Worm (Caenorhabditis elegans) whole organism, L4 larva: ENCODE data around the gene F26F2.8.

ENCODE experiments used
- D1046.2 ChIP-seq: fragments of 200-800 bp; sonication (Bioruptor generic); IDR thresholded peaks from 2 replicates; pipeline ENCODE4 v1.3.6; 2022; ENCODE audit warnings: missing genetic modification characterization, missing compliant biosample characterization
- F37D6.2 ChIP-seq: sonication (generic microtip); optimal IDR thresholded peaks from 2 replicates; lab custom pipeline; 2016; ENCODE audit warnings: mild to moderate bottlenecking, missing genetic modification characterization, missing compliant biosample characterization
- F44E2.7 ChIP-seq: fragments of 200-800 bp; sonication (Bioruptor generic); IDR thresholded peaks from 2 replicates; pipeline ENCODE4 v2.1.2; 2022; ENCODE audit warnings: missing genetic modification characterization, missing compliant biosample characterization
- Y105C5A.15 ChIP-seq: fragments of 200-800 bp; sonication (Bioruptor generic); IDR thresholded peaks from 2 replicates; pipeline ENCODE4 v1.3.6; 2022; ENCODE audit warnings: missing genetic modification characterization, missing compliant biosample characterization
- Y48G9A.11 ChIP-seq: fragments of 200-800 bp; sonication (Bioruptor generic); IDR thresholded peaks from 2 replicates; pipeline ENCODE4 v1.3.6; 2022; ENCODE audit warnings: missing genetic modification reagents, missing genetic modification characterization, missing compliant biosample characterization
- ZK337.2 ChIP-seq: fragments of 200-800 bp; sonication (Bioruptor generic); IDR thresholded peaks from 2 replicates; pipeline ENCODE4 v1.3.6; 2022; ENCODE audit warnings: missing genetic modification reagents, missing genetic modification characterization, missing compliant biosample characterization
- aha-1 ChIP-seq: fragments of 150-350 bp; peaks from one replicate; lab custom pipeline; 2014; ENCODE audit warnings: missing biosample characterization, missing genetic modification characterization
- aly-2 ChIP-seq: sonication (generic microtip); optimal IDR thresholded peaks from 2 replicates; lab custom pipeline; 2018; ENCODE audit warnings: missing biosample characterization, missing genetic modification characterization
- ama-1 ChIP-seq: fragments of 150-350 bp; optimal IDR thresholded peaks from 2 replicates; lab custom pipeline; 2014; ENCODE audit warnings: inconsistent platforms, mixed read lengths
- ceh-20 ChIP-seq: fragments of 200-800 bp; sonication (Bioruptor generic); IDR thresholded peaks from 2 replicates; pipeline ENCODE4 v1.3.6; 2022; ENCODE audit warnings: missing genetic modification reagents, missing genetic modification characterization, missing compliant biosample characterization
- ceh-44 ChIP-seq: fragments of 200-800 bp; sonication (Bioruptor generic); IDR thresholded peaks from 2 replicates; pipeline ENCODE4 v1.3.6; 2022; ENCODE audit warnings: missing genetic modification reagents, missing genetic modification characterization, missing compliant biosample characterization
- ceh-62 ChIP-seq: sonication (generic microtip); optimal IDR thresholded peaks from 2 replicates; lab custom pipeline; 2017; ENCODE audit warnings: missing biosample characterization, missing genetic modification characterization
- ceh-82 ChIP-seq: sonication (generic microtip); optimal IDR thresholded peaks from 2 replicates; lab custom pipeline; 2017; ENCODE audit warnings: missing biosample characterization, missing genetic modification characterization
- ctbp-1 ChIP-seq: fragments of 200-800 bp; sonication (Bioruptor generic); IDR thresholded peaks from 2 replicates; pipeline ENCODE4 v1.3.6; 2022; ENCODE audit warnings: missing genetic modification reagents, missing genetic modification characterization, missing compliant biosample characterization
- daf-12 ChIP-seq: fragments of 150-350 bp; optimal IDR thresholded peaks from 2 replicates; lab custom pipeline; 2014; ENCODE audit warnings: missing biosample characterization, missing genetic modification reagents, missing genetic modification characterization
- daf-16 ChIP-seq, 3 experiments: sonication (generic microtip); optimal IDR thresholded peaks; 2 replicates each; lab custom pipeline; 2016 to 2017; ENCODE audit warnings: missing genetic modification characterization in 3 of 3, missing genetic modification reagents in 3 of 3, mild to moderate bottlenecking in 2 of 3, missing compliant biosample characterization in 2 of 3, missing biosample characterization in 1 of 3, moderate library complexity in 1 of 3
- egl-27 ChIP-seq: sonication (generic microtip); optimal IDR thresholded peaks from 3 replicates; lab custom pipeline; 2017; ENCODE audit warnings: missing biosample characterization, missing genetic modification reagents, missing genetic modification characterization
- gei-8 ChIP-seq: fragments of 200-800 bp; sonication (Bioruptor generic); optimal IDR thresholded peaks from 2 replicates; lab custom pipeline; 2018; ENCODE audit warnings: mild to moderate bottlenecking, missing genetic modification characterization, missing compliant biosample characterization
- hif-1 ChIP-seq, 2 experiments: sonication (generic microtip); optimal IDR thresholded peaks; 2 replicates each; lab custom pipeline; 2016 to 2017; ENCODE audit warnings: missing compliant biosample characterization in 2 of 2, missing genetic modification characterization in 2 of 2, missing genetic modification reagents in 2 of 2, missing genotype in 2 of 2, mild to moderate bottlenecking in 1 of 2
- lim-7 ChIP-seq: fragments of 200-800 bp; sonication (Bioruptor generic); IDR thresholded peaks from 2 replicates; pipeline ENCODE4 v1.3.6; 2022; ENCODE audit warnings: missing genetic modification characterization, missing compliant biosample characterization
- lin-1 ChIP-seq: fragments of 200-800 bp; sonication (Bioruptor generic); IDR thresholded peaks from 2 replicates; pipeline ENCODE4 v1.3.6; 2022; ENCODE audit warnings: missing genetic modification reagents, missing genetic modification characterization, missing compliant biosample characterization
- lin-15B ChIP-seq: fragments of 150-350 bp; sonication (generic microtip); optimal IDR thresholded peaks from 3 replicates; lab custom pipeline; 2014; ENCODE audit warnings: missing biosample characterization, missing genetic modification characterization
- lsy-2 ChIP-seq, 2 experiments: fragments of 150-350 bp in 1 of 2; sonication (generic microtip) in 1 of 2; optimal IDR thresholded peaks; 2 replicates each; lab custom pipeline; 2014 to 2017; ENCODE audit warnings: missing biosample characterization in 2 of 2, missing genetic modification characterization in 2 of 2
- madf-5 ChIP-seq, 2 experiments: fragments of 200-800 bp; sonication (Bioruptor generic); IDR thresholded peaks; 2 replicates each; pipeline ENCODE4 v1.3.6; 2022; ENCODE audit warnings: missing compliant biosample characterization in 2 of 2, missing genetic modification characterization in 2 of 2
- mep-1 ChIP-seq: fragments of 150-350 bp; sonication (generic microtip); optimal IDR thresholded peaks from 3 replicates; lab custom pipeline; 2014; ENCODE audit warnings: missing biosample characterization, missing genetic modification characterization
- mxl-3 ChIP-seq: fragments of 200-800 bp; sonication (Bioruptor generic); optimal IDR thresholded peaks from 2 replicates; lab custom pipeline; 2018; ENCODE audit warnings: mild to moderate bottlenecking, missing genetic modification characterization, missing compliant biosample characterization
- nhr-102 ChIP-seq: sonication (generic microtip); optimal IDR thresholded peaks from 2 replicates; lab custom pipeline; 2016; ENCODE audit warnings: mild to moderate bottlenecking, missing genetic modification characterization, moderate library complexity, missing compliant biosample characterization
- nhr-237 ChIP-seq: sonication (generic microtip); optimal IDR thresholded peaks from 2 replicates; lab custom pipeline; 2017; ENCODE audit warnings: missing biosample characterization, missing genetic modification characterization
- nhr-25 ChIP-seq: sonication (generic microtip); optimal IDR thresholded peaks from 2 replicates; lab custom pipeline; 2017; ENCODE audit warnings: missing genetic modification characterization, mild to moderate bottlenecking, missing compliant biosample characterization, antibody characterized with exemption, moderate library complexity, borderline replicate concordance; ENCODE audit not compliant: insufficient read depth
- nhr-28 ChIP-seq: fragments of 150-350 bp; optimal IDR thresholded peaks from 2 replicates; lab custom pipeline; 2014; ENCODE audit warnings: missing biosample characterization, missing genetic modification characterization
- nhr-42 ChIP-seq: fragments of 200-800 bp; sonication (Bioruptor generic); IDR thresholded peaks from 2 replicates; pipeline ENCODE4 v1.3.6; 2022; ENCODE audit warnings: missing genetic modification characterization, missing compliant biosample characterization
- nhr-6 ChIP-seq: fragments of 150-350 bp; optimal IDR thresholded peaks from 2 replicates; lab custom pipeline; 2014; ENCODE audit warnings: missing biosample characterization, missing genetic modification characterization
- nhr-76 ChIP-seq: fragments of 150-350 bp; optimal IDR thresholded peaks from 2 replicates; lab custom pipeline; 2014; ENCODE audit warnings: missing biosample characterization, missing genetic modification characterization
- nhr-77 ChIP-seq: fragments of 150-350 bp; optimal IDR thresholded peaks from 2 replicates; lab custom pipeline; 2014; ENCODE audit warnings: missing biosample characterization, missing genetic modification characterization
- skn-1 ChIP-seq: fragments of 150-350 bp; optimal IDR thresholded peaks from 2 replicates; lab custom pipeline; 2014; ENCODE audit warnings: missing biosample characterization, missing genetic modification characterization
- snpc-4 ChIP-seq: fragments of 150-350 bp; optimal IDR thresholded peaks from 2 replicates; lab custom pipeline; 2014; ENCODE audit warnings: missing biosample characterization, missing genetic modification characterization
- spr-1 ChIP-seq: sonication (generic microtip); optimal IDR thresholded peaks from 2 replicates; lab custom pipeline; 2016; ENCODE audit warnings: mild to moderate bottlenecking, missing genetic modification characterization, missing compliant biosample characterization
- unc-130 ChIP-seq: sonication (generic microtip); optimal IDR thresholded peaks from 2 replicates; lab custom pipeline; 2016; ENCODE audit warnings: missing genetic modification reagents, missing genetic modification characterization, missing compliant biosample characterization
- vab-7 ChIP-seq: fragments of 200-800 bp; sonication (Bioruptor generic); IDR thresholded peaks from 2 replicates; pipeline ENCODE4 v1.3.6; 2022; ENCODE audit warnings: missing genetic modification reagents, missing genetic modification characterization, missing compliant biosample characterization
- zfp-3 ChIP-seq: fragments of 200-800 bp; sonication (Bioruptor generic); conservative IDR thresholded peaks from 2 replicates; pipeline ENCODE4 v1.3.6; 2022; ENCODE audit warnings: missing genetic modification reagents, missing genetic modification characterization, missing compliant biosample characterization
- zip-2 ChIP-seq: fragments of 150-350 bp; optimal IDR thresholded peaks from 2 replicates; lab custom pipeline; 2014; ENCODE audit warnings: missing biosample characterization, missing genetic modification characterization
- ztf-11 ChIP-seq: fragments of 150-350 bp; optimal IDR thresholded peaks from 2 replicates; lab custom pipeline; 2014; ENCODE audit warnings: missing biosample characterization, missing genetic modification characterization

Gene F26F2.8

ce11 chrV:20579534-20579933 lies at the start of gene F26F2.8:
Gene F26F2.8 (plus strand): TSS chrV:20579546.
- TF ChIP-seq aha-1 (tag; lab: Kevin White, UChicago) = peak; percentile 90
- TF ChIP-seq nhr-25 = no peak

- TF ChIP-seq gei-8 (GFP tag; lab: Kevin White, UChicago) = no peak
- TF ChIP-seq, all 104 proteins: peak for 0
These were observed 45.3 kb upstream of the F26F2.8 start, which contains the start of gene famh-161 for ce11 chrV:20534072-20534471. Gene famh-161 (minus strand): TSS chrV:20534172.

ce11 chrV:20536208-20536607 lies 43.1 kb upstream of the F26F2.8 start, which contains the start of gene Y38H6C.15:
Gene Y38H6C.15 (minus strand): TSS chrV:20536308.
- TF ChIP-seq mep-1 (no peak), F37D6.2 (tag; lab: Kevin White, UChicago) (no peak), daf-12 (tag; lab: Kevin White, UChicago) (no peak), ceh-82 (no peak), skn-1 (no peak), D1046.2 (GFP tag; lab: Robert Waterston, UW) (no peak), lsy-2 (tag; optimal IDR thresholded peaks at IDR 0.05; lab: Kevin White, UChicago) (no peak), nhr-25 (no peak), lin-15B (tag; lab: Kevin White, UChicago) (no peak), zfp-3 (GFP tag; lab: Robert Waterston, UW) (no peak)

ce11 chrV:20539055-20539454 lies 40.3 kb upstream of the F26F2.8 start, which contains the start of gene Y38H6C.16:
Gene Y38H6C.16 (minus strand): TSS chrV:20539347.
- no peak for TF ChIP-seq aha-1 (tag; lab: Kevin White, UChicago)
- no peak for TF ChIP-seq hif-1 (tag; optimal IDR thresholded peaks at IDR 0.05; lab: Kevin White, UChicago)
- TF ChIP-seq nhr-77 = no peak
- no peak for TF ChIP-seq nhr-102 (tag; lab: Kevin White, UChicago)
- TF ChIP-seq zip-2 (tag; lab: Kevin White, UChicago) = no peak
- no peak for TF ChIP-seq gei-8 (GFP tag; lab: Kevin White, UChicago)
- no peak for TF ChIP-seq nhr-237
- no peak for TF ChIP-seq nhr-76 (tag; lab: Kevin White, UChicago)
- no peak for TF ChIP-seq snpc-4 (tag; lab: Kevin White, UChicago)

- no peak for TF ChIP-seq F37D6.2 (tag; lab: Kevin White, UChicago)
- TF ChIP-seq ceh-44 = no peak
- no peak for TF ChIP-seq vab-7 (GFP tag; lab: Robert Waterston, UW)
- TF ChIP-seq daf-12 (tag; lab: Kevin White, UChicago) = no peak
- TF ChIP-seq Y48G9A.11 = no peak
- TF ChIP-seq ctbp-1 (GFP tag; lab: Robert Waterston, UW) = no peak
- no peak for TF ChIP-seq lin-1 (GFP tag; lab: Robert Waterston, UW)
- TF ChIP-seq nhr-42 (GFP tag; lab: Robert Waterston, UW) = no peak
- no peak for TF ChIP-seq aly-2 (tag; lab: Kevin White, UChicago)
- TF ChIP-seq ama-1 (lab: Kevin White, UChicago) = no peak
- TF ChIP-seq spr-1 = no peak
These were observed 35.3 kb upstream of the F26F2.8 start, which contains the start of gene slc-36.3 for ce11 chrV:20544092-20544491. Gene slc-36.3 (minus strand): TSS chrV:20544192.

ce11 chrV:20544610-20545009 lies 34.7 kb upstream of the F26F2.8 start:
- TF ChIP-seq unc-130 (no peak), daf-16 (GFP tag; optimal IDR thresholded peaks at IDR 0.05; lab: Kevin White, UChicago) (no peak), daf-16 (tag; optimal IDR thresholded peaks at IDR 0.05; lab: Kevin White, UChicago) (peak; percentile 84), egl-27 (tag; lab: Kevin White, UChicago) (no peak), ceh-62 (tag; lab: Kevin White, UChicago) (no peak), Y105C5A.15 (GFP tag; lab: Robert Waterston, UW) (no peak), ztf-11 (no peak), madf-5 (GFP tag; IDR thresholded peaks at IDR 0.05; lab: Robert Waterston, UW) (no peak), lim-7 (no peak), nhr-6 (tag; lab: Kevin White, UChicago) (no peak), nhr-28 (tag; lab: Kevin White, UChicago) (peak; percentile 56), nhr-77 (peak; percentile 23), ZK337.2 (GFP tag; lab: Robert Waterston, UW) (no peak), ceh-20 (GFP tag; lab: Robert Waterston, UW) (no peak), F44E2.7 (no peak), mxl-3 (GFP tag; lab: Kevin White, UChicago) (no peak)
